Fruit fly (Drosophila melanogaster) whole organism, pupa: Measurements from ENCODE around the gene CG32373.

Experiments used
- CG10348 ChIP-seq: fragments of 200-800 bp; sonication (Bioruptor generic); IDR thresholded peaks from 2 replicates; pipeline ENCODE4 v1.3.6; 2022; ENCODE audit warnings: missing biosample characterization, missing genetic modification characterization
- CG12605 ChIP-seq: fragments of 200-800 bp; sonication (Bioruptor generic); IDR thresholded peaks from 2 replicates; pipeline ENCODE4 v1.3.6; 2022; ENCODE audit warnings: missing biosample characterization, missing genetic modification characterization
- CG13204 ChIP-seq: fragments of 200-800 bp; sonication (Bioruptor generic); optimal IDR thresholded peaks from 2 replicates; lab custom pipeline; 2018; ENCODE audit warnings: missing biosample characterization, mild to moderate bottlenecking, missing genetic modification characterization, moderate library complexity
- CG14655 ChIP-seq: fragments of 200-800 bp; sonication (Bioruptor generic); optimal IDR thresholded peaks from 3 replicates; lab custom pipeline; 2017; ENCODE audit warnings: mild to moderate bottlenecking, missing biosample characterization, missing genetic modification reagents, missing genetic modification characterization
- CG15710 ChIP-seq: fragments of 200-800 bp; sonication (Bioruptor generic); optimal IDR thresholded peaks from 2 replicates; lab custom pipeline; 2018; ENCODE audit warnings: missing biosample characterization, mild to moderate bottlenecking, missing genetic modification characterization, moderate library complexity
- CG17806 ChIP-seq: fragments of 200-800 bp; sonication (Bioruptor generic); optimal IDR thresholded peaks from 2 replicates; lab custom pipeline; 2018; ENCODE audit warnings: missing biosample characterization, mild to moderate bottlenecking, missing genetic modification characterization, moderate library complexity
- CG32121 ChIP-seq: fragments of 200-800 bp; sonication (Bioruptor generic); IDR thresholded peaks from 2 replicates; pipeline ENCODE4 v1.3.6; 2022; ENCODE audit warnings: missing biosample characterization, missing genetic modification characterization
- CG34367 ChIP-seq: fragments of 200-800 bp; sonication (Bioruptor generic); optimal IDR thresholded peaks from 2 replicates; lab custom pipeline; 2018; ENCODE audit warnings: missing biosample characterization, mild to moderate bottlenecking, missing genetic modification characterization
- CG4496 ChIP-seq: fragments of 200-800 bp; sonication (Bioruptor generic); IDR thresholded peaks from 3 replicates; pipeline ENCODE4 v1.3.6; 2022; ENCODE audit warnings: missing biosample characterization, missing genetic modification characterization
- CG8159 ChIP-seq: fragments of 200-800 bp; sonication (Bioruptor generic); optimal IDR thresholded peaks from 3 replicates; lab custom pipeline; 2018; ENCODE audit warnings: missing biosample characterization, mild to moderate bottlenecking, missing genetic modification characterization, moderate library complexity
- CG8301 ChIP-seq: fragments of 200-800 bp; sonication (Bioruptor generic); optimal IDR thresholded peaks from 2 replicates; lab custom pipeline; 2018; ENCODE audit warnings: missing biosample characterization, mild to moderate bottlenecking, missing genetic modification characterization
- CG9948 ChIP-seq: fragments of 200-800 bp; sonication (Bioruptor generic); optimal IDR thresholded peaks from 2 replicates; lab custom pipeline; 2018; ENCODE audit warnings: missing biosample characterization, mild to moderate bottlenecking, missing genetic modification characterization, moderate library complexity
- D1 ChIP-seq: fragments of 200-800 bp; sonication (Bioruptor generic); optimal IDR thresholded peaks from 2 replicates; lab custom pipeline; 2018; ENCODE audit warnings: missing biosample characterization, mild to moderate bottlenecking, missing genetic modification characterization, moderate library complexity
- EcR ChIP-seq: fragments of 200-800 bp; sonication (Bioruptor generic); optimal IDR thresholded peaks from 3 replicates; lab custom pipeline; 2019; ENCODE audit warnings: missing biosample characterization, missing genetic modification characterization, mild to moderate bottlenecking, moderate library complexity, missing genetic modification reagents
- Ets98B ChIP-seq: fragments of 200-800 bp; sonication (Bioruptor generic); IDR thresholded peaks from 2 replicates; pipeline ENCODE4 v1.3.6; 2022; ENCODE audit warnings: missing biosample characterization, missing genetic modification characterization
- Pif1A ChIP-seq: fragments of 200-800 bp; sonication (Bioruptor generic); optimal IDR thresholded peaks from 3 replicates; lab custom pipeline; 2016; ENCODE audit warnings: missing biosample characterization, missing genetic modification characterization
- Pif1B ChIP-seq: fragments of 200-800 bp; sonication (Bioruptor generic); optimal IDR thresholded peaks from 3 replicates; lab custom pipeline; 2016; ENCODE audit warnings: missing biosample characterization, missing genetic modification characterization
- Snoo ChIP-seq: fragments of 200-800 bp; sonication (Bioruptor generic); optimal IDR thresholded peaks from 3 replicates; lab custom pipeline; 2017; ENCODE audit warnings: missing biosample characterization, mild to moderate bottlenecking, missing genetic modification characterization, inconsistent platforms
- fd96Ca ChIP-seq: fragments of 200-800 bp; sonication (Bioruptor generic); IDR thresholded peaks from 3 replicates; pipeline ENCODE4 v1.3.6; 2022; ENCODE audit warnings: missing biosample characterization, missing genetic modification characterization
- gl ChIP-seq: fragments of 200-800 bp; sonication (Bioruptor generic); optimal IDR thresholded peaks from 2 replicates; lab custom pipeline; 2018; ENCODE audit warnings: missing biosample characterization, mild to moderate bottlenecking, missing genetic modification characterization
- rn ChIP-seq: fragments of 200-800 bp; sonication (Bioruptor generic); IDR thresholded peaks from 2 replicates; pipeline ENCODE4 v1.3.6; 2022; ENCODE audit warnings: missing biosample characterization, missing genetic modification characterization

Gene CG32373

DNA sequence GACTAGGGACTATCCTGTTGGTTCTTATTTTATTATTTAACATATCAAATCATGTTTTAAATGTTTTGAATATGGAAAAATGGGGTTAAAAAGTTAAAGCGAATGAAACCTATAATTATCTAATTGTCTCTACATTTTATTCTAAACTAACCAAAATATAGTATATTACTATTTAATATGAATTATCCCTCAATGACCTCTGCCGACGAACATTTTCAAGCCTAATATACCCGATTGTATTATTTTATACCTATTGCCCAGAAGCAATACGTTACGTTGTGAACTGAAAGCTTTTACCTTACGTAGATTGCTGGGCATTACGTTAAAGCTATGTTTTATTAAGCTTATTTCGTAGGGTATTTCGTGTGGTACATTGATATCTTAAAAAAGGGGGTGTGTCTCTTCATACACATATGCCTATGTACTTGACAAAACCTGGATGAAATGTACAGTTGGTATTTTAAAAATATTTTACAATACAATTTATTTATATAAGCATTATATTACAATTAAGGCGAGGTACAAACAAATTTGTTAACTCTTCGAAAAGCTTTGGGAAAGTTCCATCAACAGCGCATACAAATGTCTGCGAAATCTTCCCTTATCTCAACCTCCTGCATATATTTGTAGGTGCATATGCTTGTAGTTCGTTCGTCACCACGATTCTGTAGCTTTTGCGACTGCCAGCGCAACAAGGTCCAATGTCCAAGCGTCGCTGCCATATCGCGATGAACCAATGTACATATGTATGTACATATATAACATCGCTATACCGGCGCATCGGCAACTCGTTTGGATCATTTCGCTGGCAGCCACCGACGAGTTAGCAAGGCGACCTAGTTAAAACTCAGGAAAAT, 68.4 kb downstream of the CG32373 start, which contains the start of gene Mcad:
TSS of gene Mcad (plus strand) at position 790 of the 857 bp plus-strand sequence.
- TF ChIP-seq Snoo (tag; lab: Kevin White, UChicago) (peak; percentile 97), rn (GFP tag; lab: Robert Waterston, UW) (peak; percentile 82), Ets98B (GFP tag; lab: Robert Waterston, UW) (peak; percentile 88), fd96Ca (GFP tag; lab: Robert Waterston, UW) (peak; percentile 98), CG4496 (GFP tag; lab: Robert Waterston, UW) (peak; percentile 94), CG14655 (GFP tag; lab: Kevin White, UChicago) (peak; percentile 98), D1 (tag; lab: Kevin White, UChicago) (peak; percentile 76), Pif1A (GFP tag; lab: Kevin White, UChicago) (peak; percentile 96), Pif1B (GFP tag; lab: Kevin White, UChicago) (peak; percentile 97), CG8159 (tag; lab: Kevin White, UChicago) (peak; percentile 96), CG34367 (peak; percentile 93), CG12605 (GFP tag; lab: Robert Waterston, UW) (peak; percentile 89), CG10348 (GFP tag; lab: Robert Waterston, UW) (peak; percentile 82), gl (tag; lab: Kevin White, UChicago) (peak; percentile 93), EcR (GFP tag; lab: Kevin White, UChicago) (peak; percentile 72), CG32121 (GFP tag; lab: Robert Waterston, UW) (peak; percentile 94), CG15710 (tag; lab: Kevin White, UChicago) (peak; percentile 96), CG13204 (GFP tag; lab: Kevin White, UChicago) (peak; percentile 92), CG8301 (tag; lab: Kevin White, UChicago) (peak; percentile 96), CG9948 (tag; lab: Kevin White, UChicago) (peak; percentile 93), CG17806 (tag; lab: Kevin White, UChicago) (peak; percentile 90)
- TF ChIP-seq, all 21 proteins: peak for 21

- no peak for TF ChIP-seq CG8159 (tag; lab: Kevin White, UChicago)
These were observed 69.1 kb downstream of the CG32373 start for dm6 chr3L:7719418-7719789.

- no peak for TF ChIP-seq CG4496 (GFP tag; lab: Robert Waterston, UW)
- TF ChIP-seq gl (tag; lab: Kevin White, UChicago) = no peak
- peak; percentile 18 for TF ChIP-seq EcR (GFP tag; lab: Kevin White, UChicago)
These were observed 71.2 kb downstream of the CG32373 start for dm6 chr3L:7721527-7721926.

dm6 chr3L:7726285-7726684, 75.9 kb downstream of the CG32373 start, which contains the start of gene CG7457:
CG7457 (minus strand) TSS chr3L:7726473.
- TF ChIP-seq CG10348 (GFP tag; lab: Robert Waterston, UW) (no peak), gl (tag; lab: Kevin White, UChicago) (no peak), CG8159 (tag; lab: Kevin White, UChicago) (no peak), CG32121 (GFP tag; lab: Robert Waterston, UW) (no peak), rn (GFP tag; lab: Robert Waterston, UW) (no peak), D1 (tag; lab: Kevin White, UChicago) (no peak), CG12605 (GFP tag; lab: Robert Waterston, UW) (no peak), Pif1A (GFP tag; lab: Kevin White, UChicago) (no peak), Ets98B (GFP tag; lab: Robert Waterston, UW) (no peak), Snoo (tag; lab: Kevin White, UChicago) (no peak), fd96Ca (GFP tag; lab: Robert Waterston, UW) (no peak), Pif1B (GFP tag; lab: Kevin White, UChicago) (no peak), CG14655 (GFP tag; lab: Kevin White, UChicago) (no peak), CG8301 (tag; lab: Kevin White, UChicago) (no peak), CG9948 (tag; lab: Kevin White, UChicago) (no peak), CG4496 (GFP tag; lab: Robert Waterston, UW) (no peak)

- TF ChIP-seq CG15710 (tag; lab: Kevin White, UChicago) = no peak
- TF ChIP-seq CG4496 (GFP tag; lab: Robert Waterston, UW) = no peak
- no peak for TF ChIP-seq CG32121 (GFP tag; lab: Robert Waterston, UW)
- TF ChIP-seq CG34367 = no peak
- no peak for TF ChIP-seq Snoo (tag; lab: Kevin White, UChicago)
- TF ChIP-seq Pif1B (GFP tag; lab: Kevin White, UChicago) = no peak
- no peak for TF ChIP-seq fd96Ca (GFP tag; lab: Robert Waterston, UW)
- TF ChIP-seq CG10348 (GFP tag; lab: Robert Waterston, UW) = no peak
- TF ChIP-seq CG8159 (tag; lab: Kevin White, UChicago) = no peak
- no peak for TF ChIP-seq CG14655 (GFP tag; lab: Kevin White, UChicago)
- no peak for TF ChIP-seq CG8301 (tag; lab: Kevin White, UChicago)
- TF ChIP-seq Ets98B (GFP tag; lab: Robert Waterston, UW) = no peak
- no peak for TF ChIP-seq CG12605 (GFP tag; lab: Robert Waterston, UW)
- TF ChIP-seq D1 (tag; lab: Kevin White, UChicago) = no peak
- no peak for TF ChIP-seq CG17806 (tag; lab: Kevin White, UChicago)
- TF ChIP-seq EcR (GFP tag; lab: Kevin White, UChicago) = no peak
- TF ChIP-seq rn (GFP tag; lab: Robert Waterston, UW) = no peak
- no peak for TF ChIP-seq CG13204 (GFP tag; lab: Kevin White, UChicago)
- no peak for TF ChIP-seq Pif1A (GFP tag; lab: Kevin White, UChicago)
- TF ChIP-seq CG9948 (tag; lab: Kevin White, UChicago) = no peak
These were observed 76.3 kb downstream of the CG32373 start for dm6 chr3L:7726690-7727089.
